Worm (Caenorhabditis elegans): Measurements from ENCODE around the gene F36H5.4.

DNA sequence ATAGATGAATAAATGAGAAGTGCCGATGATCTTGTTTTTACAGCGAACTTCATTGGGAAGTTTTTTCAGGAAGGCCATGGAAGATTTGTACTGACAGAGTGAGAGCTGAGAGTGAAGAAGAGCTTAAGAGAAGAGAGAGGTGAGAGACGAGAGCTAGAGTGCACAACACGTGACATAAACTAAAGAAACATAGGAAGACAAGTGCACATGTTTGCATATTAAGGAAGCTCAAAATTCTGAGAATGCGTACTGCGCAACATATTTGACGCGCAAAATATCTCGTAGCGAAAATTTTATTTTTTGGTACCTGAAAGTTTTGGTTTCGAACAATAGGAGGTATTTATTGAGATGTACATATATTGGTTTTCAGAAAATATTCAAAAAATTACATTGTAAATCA, 46.6 kb downstream of the F36H5.4 start, which contains the start of gene C08F1.8:
- TF ChIP-seq tra-4 (tag; optimal IDR thresholded peaks at IDR 0.05) = no peak
- no peak for TF ChIP-seq ama-1 (optimal IDR thresholded peaks at IDR 0.05)
- TF ChIP-seq F13C5.2 (tag; optimal IDR thresholded peaks at IDR 0.05) = no peak
- TF ChIP-seq ceh-13 (GFP tag; optimal IDR thresholded peaks at IDR 0.05) = no peak
- no peak for TF ChIP-seq sea-1 (GFP tag; conservative IDR thresholded peaks at IDR 0.05)
- no peak for TF ChIP-seq B0310.2 (tag; optimal IDR thresholded peaks at IDR 0.05)
- no peak for TF ChIP-seq ceh-36 (tag; optimal IDR thresholded peaks at IDR 0.05)
- no peak for TF ChIP-seq hmg-4 (GFP tag; optimal IDR thresholded peaks at IDR 0.05)
